Fruit fly (Drosophila melanogaster): ENCODE results near the gene CG5276.

- TF ChIP-seq insv (optimal IDR thresholded peaks at IDR 0.05) (no peak), ttk (optimal IDR thresholded peaks at IDR 0.05) (no peak)
Measured at dm6 chr3R:11469745-11470144, 38.2 kb downstream of the CG5276 start.

Data from Kc167 (cell line).